Fruit fly (Drosophila melanogaster): Measurements from ENCODE around the gene lectin-22C.

lectin-22C gene

DNA sequence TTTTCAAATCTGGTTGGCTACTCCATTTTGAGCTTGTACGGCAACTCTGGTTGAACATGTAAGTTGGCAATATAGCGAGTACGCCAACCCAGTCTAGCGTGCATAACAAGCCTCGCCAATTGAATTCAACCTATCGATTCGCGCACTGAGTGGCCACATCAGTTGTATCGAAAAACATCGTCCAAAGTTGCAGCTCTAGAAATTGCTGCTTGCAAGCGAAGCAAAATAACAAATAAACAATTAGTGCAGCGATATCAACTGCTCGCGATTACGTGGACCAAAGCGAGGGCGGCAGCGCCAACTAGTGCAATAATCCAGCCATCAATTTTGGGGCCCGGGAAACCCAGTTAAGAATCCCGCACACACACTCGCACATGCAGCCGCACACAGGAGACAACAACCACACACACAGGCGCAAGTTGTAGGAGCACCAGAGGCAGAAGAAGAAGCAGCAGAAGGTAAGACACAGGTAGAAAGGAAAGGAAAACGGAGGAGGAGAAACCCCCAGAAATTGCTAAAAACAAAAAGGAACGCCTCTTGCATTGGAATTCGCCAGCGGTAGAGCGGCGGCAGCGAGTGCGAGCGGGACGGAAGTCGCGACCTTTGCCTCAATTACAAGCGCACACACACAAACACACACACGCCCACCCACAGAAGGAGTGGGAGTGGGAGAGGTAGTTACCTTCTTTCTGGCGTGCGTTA lies 637 bp upstream of the lectin-22C start (continued):
- TF ChIP-seq ems (GFP tag; optimal IDR thresholded peaks at IDR 0.05), result peak; percentile 22
- TF ChIP-seq bbx (GFP tag; IDR thresholded peaks at IDR 0.05; ENCODE audit: partially characterized antibody), result peak; percentile 90
- TF ChIP-seq CG3838 (GFP tag; optimal IDR thresholded peaks at IDR 0.05), result no peak
- TF ChIP-seq dmrt99B (tag; optimal IDR thresholded peaks at IDR 0.05), result no peak
- peak; percentile 62 for TF ChIP-seq phol (tag; optimal IDR thresholded peaks at IDR 0.05)
- peak; percentile 93 for TF ChIP-seq chinmo (GFP tag; IDR thresholded peaks at IDR 0.05; ENCODE audit: partially characterized antibody)
- TF ChIP-seq Atf3 (GFP tag; optimal IDR thresholded peaks at IDR 0.05), result no peak
- no peak for TF ChIP-seq pnt (GFP tag; optimal IDR thresholded peaks at IDR 0.05)
- TF ChIP-seq CG1602 (GFP tag; optimal IDR thresholded peaks at IDR 0.05), result no peak
- no peak for TF ChIP-seq Gsc (GFP tag; IDR thresholded peaks at IDR 0.05)
- TF ChIP-seq Neu2 (GFP tag; optimal IDR thresholded peaks at IDR 0.05; ENCODE audit: borderline replicate concordance), result no peak
- no peak for TF ChIP-seq CG33557 (GFP tag; optimal IDR thresholded peaks at IDR 0.05)
- peak; percentile 21 for TF ChIP-seq CG12391 (tag; optimal IDR thresholded peaks at IDR 0.05)
- TF ChIP-seq sisA (GFP tag; IDR thresholded peaks at IDR 0.05), result no peak
- peak; percentile 37 for TF ChIP-seq bcd (GFP tag; optimal IDR thresholded peaks at IDR 0.05)
- no peak for TF ChIP-seq vfl (GFP tag; optimal IDR thresholded peaks at IDR 0.05)
- peak in 1 of 2 experiments; percentile 98 for TF ChIP-seq Pdp1 (GFP tag; optimal IDR thresholded peaks at IDR 0.05)
- no peak for TF ChIP-seq hth (optimal IDR thresholded peaks at IDR 0.05)
- peak; percentile 59 for TF ChIP-seq YL-1 (GFP tag; optimal IDR thresholded peaks at IDR 0.05)
- no peak for TF ChIP-seq Trl (optimal IDR thresholded peaks at IDR 0.05)
- peak; percentile 4 for TF ChIP-seq Trl (GFP tag; optimal IDR thresholded peaks at IDR 0.05)
- no peak for TF ChIP-seq Hmx (GFP tag; optimal IDR thresholded peaks at IDR 0.05)
- TF ChIP-seq sima (GFP tag; optimal IDR thresholded peaks at IDR 0.05), result no peak
- TF ChIP-seq eve (GFP tag; optimal IDR thresholded peaks at IDR 0.05), result no peak
- TF ChIP-seq CG16813 (GFP tag; IDR thresholded peaks at IDR 0.05; ENCODE audit: partially characterized antibody), result peak; percentile 94
- TF ChIP-seq CG12769 (tag; optimal IDR thresholded peaks at IDR 0.05), result peak; percentile 55
- TF ChIP-seq CG30020 (tag; optimal IDR thresholded peaks at IDR 0.05), result no peak
- no peak for TF ChIP-seq CG7839 (tag; optimal IDR thresholded peaks at IDR 0.05)
- peak in 1 of 2 experiments; percentile 89 for TF ChIP-seq Hr78 (GFP tag; optimal IDR thresholded peaks at IDR 0.05)
- TF ChIP-seq unc-4 (GFP tag; IDR thresholded peaks at IDR 0.05; ENCODE audit: partially characterized antibody), result peak; percentile 93
- peak; percentile 72 for TF ChIP-seq Xbp1 (GFP tag; optimal IDR thresholded peaks at IDR 0.05)
- TF ChIP-seq Ada2b (GFP tag; IDR thresholded peaks at IDR 0.05), result no peak
- no peak for TF ChIP-seq Hand (GFP tag; optimal IDR thresholded peaks at IDR 0.05)
- TF ChIP-seq Antp (GFP tag; optimal IDR thresholded peaks at IDR 0.05), result peak; percentile 38
- no peak for TF ChIP-seq disco-r (GFP tag; optimal IDR thresholded peaks at IDR 0.05)
- TF ChIP-seq D (optimal IDR thresholded peaks at IDR 0.05), result no peak
- no peak for TF ChIP-seq D (GFP tag; optimal IDR thresholded peaks at IDR 0.05)
- no peak for TF ChIP-seq CG10431 (GFP tag; optimal IDR thresholded peaks at IDR 0.05)
- TF ChIP-seq CG10959 (GFP tag; IDR thresholded peaks at IDR 0.05), result no peak
- TF ChIP-seq HmgD (GFP tag; optimal IDR thresholded peaks at IDR 0.05), result peak; percentile 91
- TF ChIP-seq p53 (GFP tag; optimal IDR thresholded peaks at IDR 0.05), result peak; percentile 79
- TF ChIP-seq ato (GFP tag; IDR thresholded peaks at IDR 0.05; ENCODE audit: partially characterized antibody), result peak; percentile 84
- TF ChIP-seq CG18599 (GFP tag; optimal IDR thresholded peaks at IDR 0.05), result no peak
- peak; percentile 82 for TF ChIP-seq HmgZ (tag; optimal IDR thresholded peaks at IDR 0.05)
- peak; percentile 60; the same call in 2 of the 3 replicates for TF ChIP-seq mld (GFP tag; IDR thresholded peaks at IDR 0.05; ENCODE audit: partially characterized antibody)
- peak; percentile 59 for TF ChIP-seq gsb-n (tag; optimal IDR thresholded peaks at IDR 0.05)
- TF ChIP-seq prd (optimal IDR thresholded peaks at IDR 0.05), result no peak
- peak; percentile 41; the same call in 1 of the 3 replicates for TF ChIP-seq prd (GFP tag; IDR thresholded peaks at IDR 0.05)
- no peak for TF ChIP-seq CG17802 (tag; optimal IDR thresholded peaks at IDR 0.05)
